Worm (Caenorhabditis elegans) whole organism, L4 larva: ENCODE data around the gene mrpl-4.

Source experiments
- D1046.2 ChIP-seq: fragments of 200-800 bp; sonication (Bioruptor generic); IDR thresholded peaks from 2 replicates; pipeline ENCODE4 v1.3.6; 2022; ENCODE audit warnings: missing genetic modification characterization, missing compliant biosample characterization
- F37D6.2 ChIP-seq: sonication (generic microtip); optimal IDR thresholded peaks from 2 replicates; lab custom pipeline; 2016; ENCODE audit warnings: mild to moderate bottlenecking, missing genetic modification characterization, missing compliant biosample characterization
- R02D3.7 ChIP-seq: fragments of 150-350 bp; sonication (generic microtip); optimal IDR thresholded peaks from 3 replicates; lab custom pipeline; 2014; ENCODE audit warnings: missing biosample characterization, missing genetic modification characterization
- Y5F2A.4 ChIP-seq: fragments of 200-800 bp; sonication (Bioruptor generic); optimal IDR thresholded peaks from 2 replicates; lab custom pipeline; 2018; ENCODE audit warnings: mild to moderate bottlenecking, missing genetic modification characterization, missing compliant biosample characterization
- ZK546.5 ChIP-seq, 2 experiments: sonication (generic microtip); optimal IDR thresholded peaks; 2 replicates each; lab custom pipeline; 2017; ENCODE audit warnings: missing biosample characterization in 2 of 2, missing genetic modification characterization in 2 of 2
- aha-1 ChIP-seq: fragments of 150-350 bp; peaks from one replicate; lab custom pipeline; 2014; ENCODE audit warnings: missing biosample characterization, missing genetic modification characterization
- aly-2 ChIP-seq: sonication (generic microtip); optimal IDR thresholded peaks from 2 replicates; lab custom pipeline; 2018; ENCODE audit warnings: missing biosample characterization, missing genetic modification characterization
- attf-4 ChIP-seq: sonication (generic microtip); optimal IDR thresholded peaks from 3 replicates; lab custom pipeline; 2017; ENCODE audit warnings: missing biosample characterization, missing genetic modification characterization
- ceh-20 ChIP-seq: fragments of 200-800 bp; sonication (Bioruptor generic); IDR thresholded peaks from 2 replicates; pipeline ENCODE4 v1.3.6; 2022; ENCODE audit warnings: missing genetic modification reagents, missing genetic modification characterization, missing compliant biosample characterization
- ceh-28 ChIP-seq: fragments of 150-350 bp; optimal IDR thresholded peaks from 2 replicates; lab custom pipeline; 2014; ENCODE audit warnings: missing biosample characterization, missing genetic modification reagents, missing genetic modification characterization
- ceh-32 ChIP-seq: sonication (generic microtip); optimal IDR thresholded peaks from 2 replicates; lab custom pipeline; 2016; ENCODE audit warnings: mild to moderate bottlenecking, missing genetic modification characterization, missing compliant biosample characterization; ENCODE audit not compliant: poor library complexity
- ceh-82 ChIP-seq: sonication (generic microtip); optimal IDR thresholded peaks from 2 replicates; lab custom pipeline; 2017; ENCODE audit warnings: missing biosample characterization, missing genetic modification characterization
- cey-2 ChIP-seq: sonication (generic microtip); optimal IDR thresholded peaks from 3 replicates; lab custom pipeline; 2017; ENCODE audit warnings: missing genetic modification characterization, mild to moderate bottlenecking, missing compliant biosample characterization, antibody characterized with exemption, borderline replicate concordance; ENCODE audit not compliant: insufficient read depth
- daf-19 ChIP-seq: fragments of 200-800 bp; sonication (Bioruptor generic); conservative IDR thresholded peaks from 2 replicates; pipeline ENCODE4 v1.3.6; 2022; ENCODE audit warnings: missing genetic modification characterization, missing compliant biosample characterization
- daf-8 ChIP-seq: fragments of 200-800 bp; sonication (Bioruptor generic); IDR thresholded peaks from 2 replicates; pipeline ENCODE4 v1.3.6; 2022; ENCODE audit warnings: missing genetic modification characterization, missing compliant biosample characterization
- dmd-6 ChIP-seq: fragments of 200-800 bp; sonication (Bioruptor generic); IDR thresholded peaks from 2 replicates; pipeline ENCODE4 v1.3.6; 2022; ENCODE audit warnings: missing genetic modification reagents, missing genetic modification characterization, missing compliant biosample characterization
- dve-1 ChIP-seq: sonication (generic microtip); optimal IDR thresholded peaks from 2 replicates; lab custom pipeline; 2017; ENCODE audit warnings: antibody characterized with exemption, mild to moderate bottlenecking, missing genetic modification characterization, missing compliant biosample characterization; ENCODE audit not compliant: insufficient read depth
- egl-43 ChIP-seq: fragments of 200-800 bp; sonication (Bioruptor generic); IDR thresholded peaks from 2 replicates; pipeline ENCODE4 v1.3.6; 2022; ENCODE audit warnings: missing genetic modification reagents, missing genetic modification characterization, missing compliant biosample characterization
- fkh-10 ChIP-seq: fragments of 150-350 bp; optimal IDR thresholded peaks from 2 replicates; lab custom pipeline; 2014; ENCODE audit warnings: missing biosample characterization, missing genetic modification reagents, missing genetic modification characterization
- hmg-1.1 ChIP-seq: fragments of 200-800 bp; sonication (Bioruptor generic); IDR thresholded peaks from 2 replicates; pipeline ENCODE4 v1.3.6; 2022; ENCODE audit warnings: missing genetic modification reagents, missing genetic modification characterization, missing compliant biosample characterization
- lir-3 ChIP-seq: sonication (generic microtip); optimal IDR thresholded peaks from 2 replicates; lab custom pipeline; 2016; ENCODE audit warnings: mild to moderate bottlenecking, missing genetic modification characterization, missing compliant biosample characterization
- madf-5 ChIP-seq, 2 experiments: fragments of 200-800 bp; sonication (Bioruptor generic); IDR thresholded peaks; 2 replicates each; pipeline ENCODE4 v1.3.6; 2022; ENCODE audit warnings: missing compliant biosample characterization in 2 of 2, missing genetic modification characterization in 2 of 2
- mdl-1 ChIP-seq, 2 experiments: fragments of 150-350 bp in 1 of 2; sonication (generic microtip) in 1 of 2; optimal IDR thresholded peaks; 2 replicates each; lab custom pipeline; 2014 to 2017; ENCODE audit warnings: missing biosample characterization in 2 of 2, missing genetic modification characterization in 2 of 2
- mdt-29 ChIP-seq: fragments of 200-800 bp; sonication (Bioruptor generic); IDR thresholded peaks from 2 replicates; pipeline ENCODE4 v1.3.6; 2022; ENCODE audit warnings: missing genetic modification reagents, missing genetic modification characterization, missing compliant biosample characterization
- mep-1 ChIP-seq: fragments of 150-350 bp; sonication (generic microtip); optimal IDR thresholded peaks from 3 replicates; lab custom pipeline; 2014; ENCODE audit warnings: missing biosample characterization, missing genetic modification characterization
- mxl-2 ChIP-seq: fragments of 200-800 bp; sonication (Bioruptor generic); conservative IDR thresholded peaks from 2 replicates; pipeline ENCODE4 v1.3.6; 2022; ENCODE audit warnings: missing genetic modification reagents, missing genetic modification characterization, missing compliant biosample characterization
- nhr-10 ChIP-seq: fragments of 150-350 bp; optimal IDR thresholded peaks from 2 replicates; lab custom pipeline; 2014; ENCODE audit warnings: missing biosample characterization, missing genetic modification characterization
- nhr-25 ChIP-seq: sonication (generic microtip); optimal IDR thresholded peaks from 2 replicates; lab custom pipeline; 2017; ENCODE audit warnings: missing genetic modification characterization, mild to moderate bottlenecking, missing compliant biosample characterization, antibody characterized with exemption, moderate library complexity, borderline replicate concordance; ENCODE audit not compliant: insufficient read depth
- nhr-28 ChIP-seq: fragments of 150-350 bp; optimal IDR thresholded peaks from 2 replicates; lab custom pipeline; 2014; ENCODE audit warnings: missing biosample characterization, missing genetic modification characterization
- nhr-41 ChIP-seq: fragments of 200-800 bp; sonication (Bioruptor generic); IDR thresholded peaks from 2 replicates; pipeline ENCODE4 v1.3.6; 2022; ENCODE audit warnings: missing genetic modification reagents, missing genetic modification characterization, missing compliant biosample characterization
- nhr-42 ChIP-seq: fragments of 200-800 bp; sonication (Bioruptor generic); IDR thresholded peaks from 2 replicates; pipeline ENCODE4 v1.3.6; 2022; ENCODE audit warnings: missing genetic modification characterization, missing compliant biosample characterization
- pqm-1 ChIP-seq: sonication (generic microtip); optimal IDR thresholded peaks from 2 replicates; lab custom pipeline; 2017; ENCODE audit warnings: missing biosample characterization, missing genetic modification characterization
- sdz-12 ChIP-seq: fragments of 200-800 bp; sonication (Bioruptor generic); optimal IDR thresholded peaks from 2 replicates; lab custom pipeline; 2018; ENCODE audit warnings: mild to moderate bottlenecking, missing genetic modification characterization, missing compliant biosample characterization
- spr-1 ChIP-seq: sonication (generic microtip); optimal IDR thresholded peaks from 2 replicates; lab custom pipeline; 2016; ENCODE audit warnings: mild to moderate bottlenecking, missing genetic modification characterization, missing compliant biosample characterization
- spr-3 ChIP-seq: fragments of 200-800 bp; sonication (Bioruptor generic); optimal IDR thresholded peaks from 2 replicates; lab custom pipeline; 2018; ENCODE audit warnings: mild to moderate bottlenecking, missing genetic modification characterization, missing compliant biosample characterization
- tra-1 ChIP-seq: fragments of 200-800 bp; sonication (Bioruptor generic); IDR thresholded peaks from 2 replicates; pipeline ENCODE4 v1.3.6; 2022; ENCODE audit warnings: missing genetic modification reagents, missing genetic modification characterization, missing compliant biosample characterization
- unc-62 ChIP-seq, 3 experiments: fragments of 150-350 bp in 1 of 3; sonication (generic microtip); optimal IDR thresholded peaks in 2 of 3; peaks in 1 of 3; 1 replicate in 1 of 3; 2 replicates in 2 of 3; lab custom pipeline; 2014 to 2017; ENCODE audit warnings: missing biosample characterization in 3 of 3, missing genetic modification characterization in 3 of 3, missing genetic modification reagents in 3 of 3, missing genotype in 1 of 3
- zag-1 ChIP-seq: fragments of 150-350 bp; optimal IDR thresholded peaks from 2 replicates; lab custom pipeline; 2014; ENCODE audit warnings: missing biosample characterization, missing genetic modification characterization
- zfp-2 ChIP-seq: sonication (generic microtip); optimal IDR thresholded peaks from 2 replicates; lab custom pipeline; 2016; ENCODE audit warnings: mild to moderate bottlenecking, missing genetic modification characterization, missing compliant biosample characterization

The mrpl-4 gene

ce11 chrV:8449241-8449640 lies 17.8 kb upstream of the mrpl-4 start:
- TF ChIP-seq nhr-42 (no peak), nhr-25 (peak; percentile 27), mdl-1 (tag; optimal IDR thresholded peaks at IDR 0.05; lab: Kevin White, UChicago) (peak in 1 of 2 experiments; percentile 42), ceh-32 (no peak), D1046.2 (GFP tag; lab: Robert Waterston, UW) (no peak), daf-19 (no peak), dmd-6 (GFP tag; lab: Robert Waterston, UW) (peak; percentile 33), daf-8 (GFP tag; lab: Robert Waterston, UW) (no peak), pqm-1 (tag; lab: Kevin White, UChicago) (no peak), lir-3 (no peak), nhr-28 (peak; percentile 67), cey-2 (peak; percentile 39), ceh-28 (tag; lab: Kevin White, UChicago) (no peak), F37D6.2 (tag; lab: Kevin White, UChicago) (no peak), sdz-12 (GFP tag; lab: Kevin White, UChicago) (no peak), ceh-20 (GFP tag; lab: Robert Waterston, UW) (0 out of 2 replicates have a peak, but pooled peaks have one; percentile 47), fkh-10 (GFP tag; lab: Kevin White, UChicago) (no peak), nhr-10 (no peak), ZK546.5 (tag; optimal IDR thresholded peaks at IDR 0.05; lab: Kevin White, UChicago) (no peak), aly-2 (tag; lab: Kevin White, UChicago) (no peak), zag-1 (tag; lab: Kevin White, UChicago) (no peak), spr-3 (GFP tag; lab: Kevin White, UChicago) (no peak), attf-4 (tag; lab: Kevin White, UChicago) (no peak), mep-1 (no peak), aha-1 (tag; lab: Kevin White, UChicago) (peak; percentile 98), unc-62 (GFP tag; optimal IDR thresholded peaks at IDR 0.05 in 1 of 2; lab: Kevin White, UChicago) (peak in 1 of 2 experiments; percentile 99), unc-62 (tag; optimal IDR thresholded peaks at IDR 0.05; lab: Kevin White, UChicago) (no peak), mdt-29 (no peak), madf-5 (GFP tag; IDR thresholded peaks at IDR 0.05; lab: Robert Waterston, UW) (no peak), nhr-41 (GFP tag; lab: Robert Waterston, UW) (no peak), R02D3.7 (tag; lab: Kevin White, UChicago) (no peak), egl-43 (GFP tag; lab: Robert Waterston, UW) (no peak), Y5F2A.4 (GFP tag; lab: Kevin White, UChicago) (no peak), dve-1 (tag; lab: Kevin White, UChicago) (peak; percentile 51), zfp-2 (tag; lab: Kevin White, UChicago) (no peak), tra-1 (GFP tag; lab: Robert Waterston, UW) (0 out of 2 replicates have a peak, but pooled peaks have one; percentile 31)
- TF ChIP-seq, all 104 proteins: peak for 10

ce11 chrV:8450690-8451089 lies 16.4 kb upstream of the mrpl-4 start:
- TF ChIP-seq ceh-28 (tag; lab: Kevin White, UChicago) (no peak), unc-62 (GFP tag; optimal IDR thresholded peaks at IDR 0.05 in 1 of 2; lab: Kevin White, UChicago) (peak in 1 of 2 experiments; percentile 74), unc-62 (tag; optimal IDR thresholded peaks at IDR 0.05; lab: Kevin White, UChicago) (no peak), spr-1 (no peak)
- TF ChIP-seq, all 104 proteins: peak for 1

ce11 chrV:8454995-8455446 lies 12.0 kb upstream of the mrpl-4 start, which contains the start of gene T23B12.11:
TSS of gene T23B12.11 (plus strand) at chrV:8455396.
- no peak for TF ChIP-seq fkh-10 (GFP tag; lab: Kevin White, UChicago)
- TF ChIP-seq spr-3 (GFP tag; lab: Kevin White, UChicago), result no peak
- TF ChIP-seq ceh-82 (tag; lab: Kevin White, UChicago), result no peak
- TF ChIP-seq hmg-1.1, result no peak
- TF ChIP-seq mxl-2, result no peak
